Fruit fly (Drosophila melanogaster) whole organism, embryonic: ENCODE data around the gene CG4465.

Source experiments
- Abd-B ChIP-seq: fragments of 200-800 bp; sonication (Bioruptor generic); optimal IDR thresholded peaks from 2 replicates; lab custom pipeline; 2018; ENCODE audit warnings: missing biosample characterization, mild to moderate bottlenecking, missing genetic modification characterization, moderate library complexity
- Antp ChIP-seq: fragments of 200-800 bp; sonication (Bioruptor generic); optimal IDR thresholded peaks from 3 replicates; lab custom pipeline; 2016; ENCODE audit warnings: missing biosample characterization, missing genetic modification characterization
- Atf-2 ChIP-seq: fragments of 200-800 bp; sonication (Bioruptor generic); optimal IDR thresholded peaks from 2 replicates; lab custom pipeline; 2016; ENCODE audit warnings: missing biosample characterization, missing genetic modification characterization
- Bdp1 ChIP-seq: fragments of 200-800 bp; sonication (Bioruptor generic); optimal IDR thresholded peaks from 3 replicates; lab custom pipeline; 2016; ENCODE audit warnings: missing biosample characterization, missing genetic modification characterization
- Bgb ChIP-seq: fragments of 200-800 bp; sonication (Bioruptor generic); IDR thresholded peaks from 2 replicates; pipeline ENCODE4 v1.3.6; 2022; ENCODE audit warnings: missing biosample characterization, missing genetic modification characterization; ENCODE audit not compliant: partially characterized antibody
- CG11695 ChIP-seq: fragments of 200-800 bp; sonication (Bioruptor generic); IDR thresholded peaks from 3 replicates; pipeline ENCODE4 v1.3.6; 2022; ENCODE audit warnings: missing biosample characterization, missing genetic modification characterization
- CG11723 ChIP-seq: fragments of 200-800 bp; sonication (Bioruptor generic); optimal IDR thresholded peaks from 2 replicates; lab custom pipeline; 2017; ENCODE audit warnings: missing biosample characterization, mild to moderate bottlenecking, missing genetic modification characterization
- CG14710 ChIP-seq: fragments of 200-800 bp; sonication (Bioruptor generic); optimal IDR thresholded peaks from 3 replicates; lab custom pipeline; 2019; ENCODE audit warnings: missing biosample characterization, mild to moderate bottlenecking, missing genetic modification characterization, moderate library complexity
- CG17568 ChIP-seq: fragments of 200-800 bp; sonication (Bioruptor generic); optimal IDR thresholded peaks from 2 replicates; lab custom pipeline; 2018; ENCODE audit warnings: missing biosample characterization, mild to moderate bottlenecking, missing genetic modification characterization, moderate library complexity
- CG18476 ChIP-seq: fragments of 200-800 bp; sonication (Bioruptor generic); optimal IDR thresholded peaks from 2 replicates; lab custom pipeline; 2016; ENCODE audit warnings: missing biosample characterization, mild to moderate bottlenecking, missing genetic modification characterization
- CG18599 ChIP-seq: fragments of 200-800 bp; sonication (Bioruptor generic); optimal IDR thresholded peaks from 3 replicates; lab custom pipeline; 2017; ENCODE audit warnings: missing biosample characterization, missing genetic modification characterization, mild to moderate bottlenecking, moderate library complexity, missing genetic modification reagents
- CG2129 ChIP-seq: fragments of 200-800 bp; sonication (Bioruptor generic); IDR thresholded peaks from 2 replicates; pipeline ENCODE4 v1.3.6; 2022; ENCODE audit warnings: missing biosample characterization, missing genetic modification characterization; ENCODE audit not compliant: partially characterized antibody
- CG2875 ChIP-seq: fragments of 200-800 bp; sonication (Bioruptor generic); optimal IDR thresholded peaks from 2 replicates; lab custom pipeline; 2017; ENCODE audit warnings: missing biosample characterization, mild to moderate bottlenecking, missing genetic modification characterization, missing genetic modification reagents
- CG30020 ChIP-seq: fragments of 200-800 bp; optimal IDR thresholded peaks from 2 replicates; lab custom pipeline; 2019; ENCODE audit warnings: missing biosample characterization, mild to moderate bottlenecking, missing genetic modification characterization, moderate library complexity
- CG31365 ChIP-seq: fragments of 200-800 bp; sonication (Bioruptor generic); optimal IDR thresholded peaks from 2 replicates; lab custom pipeline; 2018; ENCODE audit warnings: missing biosample characterization, mild to moderate bottlenecking, missing genetic modification characterization
- CG3407 ChIP-seq: fragments of 200-800 bp; sonication (Bioruptor generic); optimal IDR thresholded peaks from 2 replicates; lab custom pipeline; 2018; ENCODE audit warnings: missing biosample characterization, mild to moderate bottlenecking, missing genetic modification characterization
- CG8089 ChIP-seq: fragments of 200-800 bp; sonication (Bioruptor generic); optimal IDR thresholded peaks from 3 replicates; lab custom pipeline; 2016; ENCODE audit warnings: missing biosample characterization, missing genetic modification characterization
- CG8290 ChIP-seq, 3 experiments: fragments of 200-800 bp; sonication (Bioruptor generic); optimal IDR thresholded peaks; 2 replicates each; lab custom pipeline; 2016 to 2019; ENCODE audit warnings: missing biosample characterization in 3 of 3, missing genetic modification characterization in 3 of 3, mild to moderate bottlenecking in 2 of 3, moderate library complexity in 1 of 3
- CG8944 ChIP-seq: fragments of 200-800 bp; sonication (Bioruptor generic); optimal IDR thresholded peaks from 3 replicates; lab custom pipeline; 2016; ENCODE audit warnings: missing biosample characterization, missing genetic modification characterization
- Camta ChIP-seq: fragments of 200-800 bp; sonication (Bioruptor generic); optimal IDR thresholded peaks from 2 replicates; lab custom pipeline; 2016; ENCODE audit warnings: missing biosample characterization, missing genetic modification characterization
- D19A ChIP-seq: fragments of 200-800 bp; optimal IDR thresholded peaks from 3 replicates; lab custom pipeline; 2019; ENCODE audit warnings: missing biosample characterization, mild to moderate bottlenecking, missing genetic modification characterization, moderate library complexity
- Dip2 ChIP-seq: fragments of 200-800 bp; sonication (Bioruptor generic); IDR thresholded peaks from 2 replicates; pipeline ENCODE4 v1.3.6; 2022; ENCODE audit warnings: missing biosample characterization, missing genetic modification characterization
- Gug ChIP-seq: fragments of 200-800 bp; sonication (Bioruptor generic); IDR thresholded peaks from 4 replicates; pipeline ENCODE4 v1.3.6; 2022; ENCODE audit warnings: missing biosample characterization, missing genetic modification characterization
- Lpt ChIP-seq: fragments of >200 bp; optimal IDR thresholded peaks from 2 replicates; lab custom pipeline; 2018; ENCODE audit warnings: missing biosample characterization, missing genetic modification characterization
- Nf-YB ChIP-seq: fragments of 200-800 bp; sonication (Bioruptor generic); optimal IDR thresholded peaks from 3 replicates; lab custom pipeline; 2019; ENCODE audit warnings: missing biosample characterization, mild to moderate bottlenecking, missing genetic modification characterization, moderate library complexity
- Rfx ChIP-seq: fragments of 200-800 bp; sonication (Bioruptor generic); IDR thresholded peaks from 2 replicates; pipeline ENCODE4 v1.3.6; 2022; ENCODE audit warnings: missing biosample characterization, missing genetic modification characterization
- Sox102F ChIP-seq: fragments of 200-800 bp; sonication (Bioruptor generic); optimal IDR thresholded peaks from 2 replicates; lab custom pipeline; 2018; ENCODE audit warnings: missing biosample characterization, mild to moderate bottlenecking, missing genetic modification characterization, moderate library complexity
- Spps ChIP-seq: fragments of 200-800 bp; sonication (Bioruptor generic); optimal IDR thresholded peaks from 2 replicates; lab custom pipeline; 2018; ENCODE audit warnings: missing biosample characterization, mild to moderate bottlenecking, missing genetic modification characterization
- Trl ChIP-seq, 3 experiments: fragments of >200 bp in 2 of 3; fragments of 200-800 bp in 1 of 3; sonication (Bioruptor generic) in 1 of 3; optimal IDR thresholded peaks; 2 replicates in 1 of 3; 3 replicates in 2 of 3; lab custom pipeline; 2016 to 2017; ENCODE audit warnings: missing biosample characterization in 1 of 3, missing genetic modification characterization in 1 of 3
- abd-A ChIP-seq: fragments of 200-800 bp; sonication (Bioruptor generic); optimal IDR thresholded peaks from 3 replicates; lab custom pipeline; 2019; ENCODE audit warnings: missing biosample characterization, mild to moderate bottlenecking, missing genetic modification characterization, moderate library complexity
- bowl ChIP-seq: fragments of 200-800 bp; sonication (Bioruptor generic); IDR thresholded peaks from 2 replicates; pipeline ENCODE4 v1.3.6; 2022; ENCODE audit warnings: missing biosample characterization, missing genetic modification characterization
- bsh ChIP-seq, 2 experiments: fragments of 200-800 bp; sonication (Bioruptor generic); optimal IDR thresholded peaks; 2 replicates each; lab custom pipeline; 2017 to 2018; ENCODE audit warnings: mild to moderate bottlenecking in 2 of 2, missing biosample characterization in 2 of 2, missing genetic modification characterization in 2 of 2, moderate library complexity in 1 of 2
- corto ChIP-seq: fragments of 200-800 bp; sonication (Bioruptor generic); optimal IDR thresholded peaks from 2 replicates; lab custom pipeline; 2016; ENCODE audit warnings: missing biosample characterization, mild to moderate bottlenecking, missing genetic modification characterization, moderate library complexity
- dimm ChIP-seq: fragments of 200-800 bp; sonication (Bioruptor generic); IDR thresholded peaks from 2 replicates; pipeline ENCODE4 v1.3.6; 2022; ENCODE audit warnings: missing biosample characterization, missing genetic modification characterization
- gcm ChIP-seq: fragments of 200-800 bp; sonication (Bioruptor generic); optimal IDR thresholded peaks from 2 replicates; lab custom pipeline; 2019; ENCODE audit warnings: missing biosample characterization, mild to moderate bottlenecking, missing genetic modification characterization, moderate library complexity
- gsb-n ChIP-seq: fragments of 200-800 bp; sonication (Bioruptor generic); optimal IDR thresholded peaks from 3 replicates; lab custom pipeline; 2018; ENCODE audit warnings: missing biosample characterization, mild to moderate bottlenecking, missing genetic modification characterization
- her ChIP-seq: fragments of 200-800 bp; sonication (Bioruptor generic); optimal IDR thresholded peaks from 2 replicates; lab custom pipeline; 2016; ENCODE audit warnings: missing biosample characterization, missing genetic modification characterization
- inv ChIP-seq: fragments of 200-800 bp; sonication (Bioruptor generic); IDR thresholded peaks from 2 replicates; pipeline ENCODE4 v1.3.6; 2022; ENCODE audit warnings: missing biosample characterization, missing genetic modification characterization; ENCODE audit not compliant: partially characterized antibody
- jigr1 ChIP-seq: fragments of 200-800 bp; sonication (Bioruptor generic); IDR thresholded peaks from 3 replicates; pipeline ENCODE4 v1.3.6; 2022; ENCODE audit warnings: missing biosample characterization, missing genetic modification characterization
- kay ChIP-seq: fragments of 200-800 bp; sonication (Bioruptor generic); optimal IDR thresholded peaks from 2 replicates; lab custom pipeline; 2016; ENCODE audit warnings: missing biosample characterization, missing genetic modification characterization
- lilli ChIP-seq: fragments of 200-800 bp; sonication (Bioruptor generic); optimal IDR thresholded peaks from 3 replicates; lab custom pipeline; 2016; ENCODE audit warnings: missing biosample characterization, missing genetic modification characterization
- mam ChIP-seq: fragments of 200-800 bp; sonication (Bioruptor generic); optimal IDR thresholded peaks from 3 replicates; lab custom pipeline; 2016; ENCODE audit warnings: missing biosample characterization, missing genetic modification characterization
- pan ChIP-seq, 4 experiments: fragments of >200 bp in 3 of 4; fragments of 200-800 bp in 1 of 4; sonication (Bioruptor generic) in 1 of 4; optimal IDR thresholded peaks in 3 of 4; IDR thresholded peaks in 1 of 4; 2 replicates each; pipeline versions ENCODE4 v1.3.6 to Lab custom; 2017 to 2022; ENCODE audit warnings: missing biosample characterization in 2 of 4, missing genetic modification characterization in 2 of 4, mixed read lengths in 1 of 4
- pb ChIP-seq: fragments of 200-800 bp; sonication (Bioruptor generic); optimal IDR thresholded peaks from 3 replicates; lab custom pipeline; 2016; ENCODE audit warnings: missing biosample characterization, missing genetic modification characterization
- toy ChIP-seq: fragments of 200-800 bp; sonication (Bioruptor generic); IDR thresholded peaks from 2 replicates; pipeline ENCODE4 v1.3.6; 2022; ENCODE audit warnings: missing biosample characterization, missing genetic modification characterization
- twi ChIP-seq: fragments of 200-800 bp; optimal IDR thresholded peaks from 2 replicates; lab custom pipeline; 2019; ENCODE audit warnings: missing biosample characterization, mild to moderate bottlenecking, missing genetic modification characterization, moderate library complexity
- wdn ChIP-seq: fragments of 200-800 bp; sonication (Bioruptor generic); IDR thresholded peaks from 2 replicates; pipeline ENCODE4 v1.3.6; 2022; ENCODE audit warnings: missing biosample characterization, missing genetic modification characterization
- yki ChIP-seq: fragments of >200 bp; optimal IDR thresholded peaks from 3 replicates; lab custom pipeline; 2018

The CG4465 gene

dm6 chr3R:19902926-19903739 lies 14.5 kb downstream of the CG4465 start, which contains the start of gene ClpX (continued):
- no peak for TF ChIP-seq gsb-n (tag; lab: Kevin White, UChicago)
- TF ChIP-seq abd-A (tag; lab: Kevin White, UChicago) = no peak
- TF ChIP-seq Bdp1 (GFP tag; lab: Kevin White, UChicago) = no peak
- TF ChIP-seq mam = no peak
- peak; percentile 76 for TF ChIP-seq CG14710 (tag; lab: Kevin White, UChicago)
- no peak for TF ChIP-seq Antp (GFP tag; lab: Kevin White, UChicago)
- no peak for TF ChIP-seq dimm
- no peak for TF ChIP-seq CG18599
- TF ChIP-seq Nf-YB = no peak
- TF ChIP-seq toy = no peak
- no peak for TF ChIP-seq twi (tag; lab: Kevin White, UChicago)
- TF ChIP-seq D19A (tag; lab: Kevin White, UChicago) = no peak
- no peak for TF ChIP-seq her
- TF ChIP-seq CG17568 = no peak
- no peak for TF ChIP-seq CG8944 (GFP tag; lab: Kevin White, UChicago)
- no peak for TF ChIP-seq Spps
- no peak for TF ChIP-seq Gug (GFP tag; lab: Robert Waterston, UW)
- no peak for TF ChIP-seq Dip2 (GFP tag; lab: Robert Waterston, UW)
- TF ChIP-seq jigr1 (GFP tag; lab: Robert Waterston, UW) = no peak
- TF ChIP-seq pb (GFP tag; lab: Kevin White, UChicago) = no peak
- no peak for TF ChIP-seq CG18476 (GFP tag; lab: Kevin White, UChicago)
- no peak for TF ChIP-seq gcm
- TF ChIP-seq lilli (GFP tag; lab: Kevin White, UChicago) = peak; percentile 5
- TF ChIP-seq CG3407 (GFP tag; lab: Kevin White, UChicago) = no peak
- TF ChIP-seq CG2129 (GFP tag; lab: Robert Waterston, UW) = 0 out of 2 replicates have a peak, but pooled peaks have one; percentile 23
- no peak for TF ChIP-seq bowl (GFP tag; lab: Robert Waterston, UW)
- TF ChIP-seq CG11723 (GFP tag; lab: Kevin White, UChicago) = no peak
- no peak for TF ChIP-seq CG11695
- no peak for TF ChIP-seq pan (optimal IDR thresholded peaks at IDR 0.05; lab: Kevin White, UChicago)
- peak in 1 of 2 experiments; percentile 12 for TF ChIP-seq pan (GFP tag; optimal IDR thresholded peaks at IDR 0.05 in 1 of 2, IDR thresholded peaks at IDR 0.05 in 1 of 2)
- peak; percentile 7 for TF ChIP-seq CG31365
- TF ChIP-seq yki (lab: Kevin White, UChicago) = no peak
- TF ChIP-seq Camta = no peak
- TF ChIP-seq Atf-2 (GFP tag; lab: Kevin White, UChicago) = no peak
- no peak for TF ChIP-seq CG2875
- TF ChIP-seq wdn (GFP tag; lab: Robert Waterston, UW) = no peak
- TF ChIP-seq CG30020 = no peak
- no peak for TF ChIP-seq Lpt
- TF ChIP-seq kay = no peak
- no peak for TF ChIP-seq Trl (optimal IDR thresholded peaks at IDR 0.05; lab: Kevin White, UChicago)
- TF ChIP-seq Trl (GFP tag; optimal IDR thresholded peaks at IDR 0.05; lab: Kevin White, UChicago) = no peak
- no peak for TF ChIP-seq Sox102F (GFP tag; lab: Kevin White, UChicago)
- TF ChIP-seq Abd-B (GFP tag; lab: Kevin White, UChicago) = no peak
- TF ChIP-seq CG8290 (GFP tag; optimal IDR thresholded peaks at IDR 0.05; lab: Kevin White, UChicago) = no peak
- peak in 1 of 2 experiments; percentile 50 for TF ChIP-seq CG8290 (tag; optimal IDR thresholded peaks at IDR 0.05; lab: Kevin White, UChicago)
- peak; percentile 45 for TF ChIP-seq inv (GFP tag; lab: Robert Waterston, UW)
- TF ChIP-seq CG8089 (GFP tag; lab: Kevin White, UChicago) = no peak
- TF ChIP-seq bsh (GFP tag; optimal IDR thresholded peaks at IDR 0.05; lab: Kevin White, UChicago) = no peak
- peak; percentile 76 for TF ChIP-seq Bgb (GFP tag; lab: Robert Waterston, UW)
- TF ChIP-seq corto = no peak
- TF ChIP-seq Rfx = 0 out of 2 replicates have a peak, but pooled peaks have one; percentile 14
